Fruit fly (Drosophila melanogaster): Measurements from ENCODE around the gene Oatp74D.

Gene Oatp74D

DNA sequence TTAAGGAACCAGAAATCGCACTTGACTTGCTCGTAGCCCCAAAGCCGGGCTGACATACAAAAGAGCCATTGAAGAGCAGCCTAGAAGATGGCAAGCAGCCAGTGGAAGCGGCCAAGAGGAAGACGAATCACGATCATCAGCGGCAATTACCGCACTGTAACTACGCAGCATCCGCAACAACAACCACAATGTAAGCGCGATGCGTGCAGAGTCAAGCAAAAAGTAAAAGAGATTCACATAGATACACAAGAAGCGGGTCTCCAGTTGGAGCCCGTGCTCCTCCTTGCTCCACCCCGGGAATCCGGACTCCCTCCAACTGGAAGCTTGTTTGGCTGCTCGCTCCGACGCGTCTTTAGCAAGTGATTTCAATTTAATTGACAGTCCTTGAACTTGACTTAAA is 4.7 kb downstream of the Oatp74D start:
- TF ChIP-seq CG31627 (GFP tag; optimal IDR thresholded peaks at IDR 0.05) (no peak), ss (GFP tag; optimal IDR thresholded peaks at IDR 0.05) (peak in 1 of 2 experiments; percentile 93), CG1621 (tag; optimal IDR thresholded peaks at IDR 0.05) (peak; percentile 1), Blimp-1 (GFP tag; optimal IDR thresholded peaks at IDR 0.05) (peak; percentile 10), Eip78C (GFP tag) (peak; percentile 72), Eip75B (GFP tag; optimal IDR thresholded peaks at IDR 0.05) (peak; percentile 3), dsx (GFP tag; optimal IDR thresholded peaks at IDR 0.05; ENCODE audit: poor library complexity, severe bottlenecking) (peak; percentile 87), vri (GFP tag; optimal IDR thresholded peaks at IDR 0.05) (no peak)

DNA sequence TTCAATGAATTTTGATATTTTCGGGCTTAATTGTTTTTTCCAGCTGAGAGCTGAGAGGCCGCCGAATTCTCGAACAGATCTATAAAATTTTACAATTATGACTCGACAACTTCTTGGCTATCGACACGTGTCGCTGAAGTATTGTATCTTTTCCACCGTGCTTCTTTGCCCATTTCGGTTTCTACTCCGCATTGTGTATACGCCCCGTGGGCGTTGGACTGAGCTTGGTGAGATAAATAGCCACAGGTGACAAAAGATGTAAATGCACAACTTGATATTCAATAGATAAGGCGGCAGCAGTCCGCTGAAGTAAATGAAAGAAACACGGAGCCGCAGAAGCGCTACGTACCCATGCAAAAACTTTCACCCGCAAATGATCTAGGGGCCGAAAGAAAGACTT is 6.3 kb downstream of the Oatp74D start:
- no peak for TF ChIP-seq Eip93F (GFP tag; optimal IDR thresholded peaks at IDR 0.05)
- TF ChIP-seq CG8632 (GFP tag; optimal IDR thresholded peaks at IDR 0.05), result no peak
- TF ChIP-seq topi (GFP tag; optimal IDR thresholded peaks at IDR 0.05), result no peak
- TF ChIP-seq eg (GFP tag; IDR thresholded peaks at IDR 0.05), result peak; percentile 10; the same call in 1 of the 3 replicates

DNA sequence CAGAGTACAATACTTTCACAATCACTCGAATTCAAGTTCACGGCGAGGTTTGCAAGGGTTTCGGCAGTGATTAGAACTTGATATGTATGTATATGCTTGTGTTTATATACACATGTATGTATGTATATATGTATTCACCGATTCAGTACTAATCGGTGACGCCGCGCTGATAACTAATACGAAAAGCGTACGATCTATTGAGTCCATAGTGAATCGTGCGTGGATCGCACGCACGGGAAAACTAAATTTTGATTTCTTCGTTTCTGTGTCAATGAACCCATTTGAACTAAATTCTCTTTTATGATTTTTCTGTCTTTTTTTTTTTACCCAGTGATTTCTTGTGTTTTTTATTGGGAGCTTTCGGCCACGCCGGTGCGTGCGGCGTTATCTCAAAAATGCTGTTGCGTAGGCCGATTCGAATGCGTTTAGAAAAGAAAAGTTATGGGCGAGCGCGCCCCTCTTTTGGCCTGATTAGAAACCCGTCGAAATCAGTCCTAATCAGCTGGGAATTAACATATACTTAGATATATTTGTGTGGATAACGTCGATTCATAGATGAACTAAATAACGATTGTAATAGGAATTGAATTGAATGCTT is 7.0 kb downstream of the Oatp74D start:
- TF ChIP-seq vri (GFP tag; optimal IDR thresholded peaks at IDR 0.05), result peak; percentile 6
- TF ChIP-seq fkh (GFP tag; optimal IDR thresholded peaks at IDR 0.05), result peak; percentile 12
- TF ChIP-seq Hr4 (GFP tag; optimal IDR thresholded peaks at IDR 0.05), result no peak
- no peak for TF ChIP-seq salr (GFP tag; optimal IDR thresholded peaks at IDR 0.05)
- TF ChIP-seq CG16779 (tag; optimal IDR thresholded peaks at IDR 0.05), result no peak
- TF ChIP-seq svp (GFP tag), result no peak
- no peak for TF ChIP-seq Ets96B (tag; optimal IDR thresholded peaks at IDR 0.05)

DNA sequence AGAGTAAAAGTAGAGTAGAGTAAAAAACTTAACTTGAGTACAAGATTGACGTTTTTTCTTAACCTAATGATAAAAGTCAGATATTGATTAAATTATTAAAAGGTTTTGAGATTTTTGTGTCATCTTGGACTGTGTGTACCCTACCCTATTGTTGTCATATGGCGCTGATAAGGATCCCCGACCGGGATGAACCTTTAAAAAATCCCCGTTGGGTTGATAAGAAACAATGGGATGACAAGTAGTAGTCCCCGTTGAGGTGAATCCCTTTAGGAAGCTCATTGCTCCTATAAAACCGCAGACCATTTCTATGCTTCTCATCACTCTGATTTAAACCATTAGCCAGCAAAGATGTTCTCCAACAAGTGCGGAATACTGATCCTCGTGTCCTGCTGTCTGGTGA is 7.6 kb downstream of the Oatp74D start, which contains the start of gene edin:
Gene edin, plus strand, starts transcription at position 340 of the 400 bp plus-strand sequence.
- TF ChIP-seq CG10669 (GFP tag; optimal IDR thresholded peaks at IDR 0.05), result no peak
- no peak for TF ChIP-seq Eip78C (GFP tag)
- no peak for TF ChIP-seq vri (GFP tag; optimal IDR thresholded peaks at IDR 0.05)
- TF ChIP-seq CG8319 (GFP tag; optimal IDR thresholded peaks at IDR 0.05), result no peak
- no peak for TF ChIP-seq eg (GFP tag; IDR thresholded peaks at IDR 0.05)
- TF ChIP-seq fd85E (GFP tag; optimal IDR thresholded peaks at IDR 0.05), result no peak
- peak; percentile 84 for TF ChIP-seq svp (GFP tag)

DNA sequence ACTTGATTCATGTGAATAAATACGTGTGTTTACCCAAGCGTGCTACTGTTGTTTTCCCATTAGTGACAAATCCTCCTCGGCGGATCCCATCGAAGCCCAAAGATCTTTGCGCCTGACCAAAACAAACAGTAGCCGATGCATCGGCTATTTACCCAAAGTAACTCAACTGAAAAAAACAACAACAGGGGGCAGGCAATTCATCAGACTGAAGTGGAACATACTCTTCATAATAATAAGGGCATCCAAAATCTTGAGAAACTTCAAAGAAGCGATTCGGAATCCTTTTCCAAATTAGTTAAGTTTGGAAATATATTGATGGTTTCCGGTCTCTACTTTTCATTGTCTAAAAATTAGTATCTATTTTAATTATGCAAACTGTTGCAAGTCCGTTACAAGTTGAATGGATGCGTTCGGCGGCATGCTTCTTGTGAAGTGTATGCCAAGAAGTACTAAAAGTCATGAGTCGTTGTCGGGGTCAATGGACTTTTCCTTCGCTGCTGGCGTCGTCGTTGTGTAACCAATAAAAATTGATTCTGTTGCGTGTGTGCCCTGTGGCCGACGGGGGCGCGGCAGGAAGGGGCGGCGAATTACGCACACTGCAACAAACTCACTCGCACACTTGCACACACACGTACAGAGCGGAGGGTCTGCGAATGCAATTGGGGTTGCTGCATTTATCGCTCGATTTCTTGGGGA is 8.5 kb downstream of the Oatp74D start:
- TF ChIP-seq CG1621 (tag; optimal IDR thresholded peaks at IDR 0.05) (peak; percentile 28), Hr38 (GFP tag; optimal IDR thresholded peaks at IDR 0.05) (no peak), fd59A (GFP tag; optimal IDR thresholded peaks at IDR 0.05) (peak; percentile 66), esn (GFP tag; optimal IDR thresholded peaks at IDR 0.05) (peak; percentile 82), CG7368 (GFP tag; optimal IDR thresholded peaks at IDR 0.05) (peak; percentile 67), CG6276 (GFP tag; optimal IDR thresholded peaks at IDR 0.05) (peak; percentile 26), CG10669 (GFP tag; optimal IDR thresholded peaks at IDR 0.05) (peak; percentile 78), CG8119 (GFP tag; IDR thresholded peaks at IDR 0.05) (peak; percentile 53), CG6163 (GFP tag; IDR thresholded peaks at IDR 0.05) (peak; percentile 69; the same call in 2 of the 3 replicates), dac (GFP tag; optimal IDR thresholded peaks at IDR 0.05) (no peak), fd85E (GFP tag; optimal IDR thresholded peaks at IDR 0.05) (no peak), OdsH (GFP tag; optimal IDR thresholded peaks at IDR 0.05) (peak; percentile 76), fkh (GFP tag; optimal IDR thresholded peaks at IDR 0.05) (peak; percentile 61), Sox14 (GFP tag; optimal IDR thresholded peaks at IDR 0.05) (peak; percentile 80), Eip75B (GFP tag; optimal IDR thresholded peaks at IDR 0.05) (peak; percentile 67), Blimp-1 (GFP tag; optimal IDR thresholded peaks at IDR 0.05) (peak; percentile 61), CG32006 (GFP tag; optimal IDR thresholded peaks at IDR 0.05) (peak; percentile 55), Sox15 (GFP tag; optimal IDR thresholded peaks at IDR 0.05) (peak; percentile 48), CG11294 (GFP tag; IDR thresholded peaks at IDR 0.05) (no peak), topi (GFP tag; optimal IDR thresholded peaks at IDR 0.05) (peak; percentile 83), vri (GFP tag; optimal IDR thresholded peaks at IDR 0.05) (peak; percentile 78), CG6792 (GFP tag; optimal IDR thresholded peaks at IDR 0.05) (peak; percentile 57), CG16779 (tag; optimal IDR thresholded peaks at IDR 0.05) (peak; percentile 20), net (GFP tag; optimal IDR thresholded peaks at IDR 0.05) (peak; percentile 49), Eip78C (GFP tag) (peak; percentile 94), CG6854 (GFP tag; optimal IDR thresholded peaks at IDR 0.05) (no peak), Sox102F (GFP tag; optimal IDR thresholded peaks at IDR 0.05) (peak; percentile 82), eg (GFP tag; IDR thresholded peaks at IDR 0.05) (no peak), CG3919 (GFP tag; optimal IDR thresholded peaks at IDR 0.05) (peak; percentile 71), achi (GFP tag; optimal IDR thresholded peaks at IDR 0.05) (peak; percentile 57)

All from whole organism, prepupa.